Fruit fly (Drosophila melanogaster): Measurements from ENCODE around the gene Mettl14.

The Mettl14 gene

dm6 chr2L:8266670-8267435 lies 41.4 kb upstream of the Mettl14 start (continued):
- TF ChIP-seq unpg (GFP tag; optimal IDR thresholded peaks at IDR 0.05) (no peak), CG1603 (tag; optimal IDR thresholded peaks at IDR 0.05) (no peak), CG17328 (GFP tag; IDR thresholded peaks at IDR 0.05) (no peak), CG8281 (tag; optimal IDR thresholded peaks at IDR 0.05) (no peak), NC2β (GFP tag; optimal IDR thresholded peaks at IDR 0.05) (no peak), grn (GFP tag; optimal IDR thresholded peaks at IDR 0.05) (no peak), CG2199 (GFP tag; IDR thresholded peaks at IDR 0.05) (peak; percentile 7; the same call in 1 of the 3 replicates), dysf (GFP tag; IDR thresholded peaks at IDR 0.05) (no peak), Kr (GFP tag; optimal IDR thresholded peaks at IDR 0.05) (no peak), nom (GFP tag; optimal IDR thresholded peaks at IDR 0.05) (peak; percentile 6), cg (GFP tag; optimal IDR thresholded peaks at IDR 0.05) (peak; percentile 84), psq (GFP tag; optimal IDR thresholded peaks at IDR 0.05) (peak; percentile 24), scrt (GFP tag; optimal IDR thresholded peaks at IDR 0.05) (peak; percentile 79), CG18262 (tag; optimal IDR thresholded peaks at IDR 0.05) (no peak), dpn (GFP tag; optimal IDR thresholded peaks at IDR 0.05) (no peak), Bteb2 (GFP tag; optimal IDR thresholded peaks at IDR 0.05) (no peak), CG9215 (GFP tag; IDR thresholded peaks at IDR 0.05) (no peak), Aef1 (GFP tag; IDR thresholded peaks at IDR 0.05) (no peak), CG7928 (GFP tag; optimal IDR thresholded peaks at IDR 0.05) (no peak), CG10321 (GFP tag; IDR thresholded peaks at IDR 0.05) (peak; percentile 63), vvl (GFP tag; IDR thresholded peaks at IDR 0.05) (peak; percentile 80; the same call in 1 of the 2 replicates), sr (GFP tag; IDR thresholded peaks at IDR 0.05) (no peak), CG15011 (GFP tag; optimal IDR thresholded peaks at IDR 0.05) (no peak), crc (GFP tag; optimal IDR thresholded peaks at IDR 0.05) (no peak), Elba2 (GFP tag; optimal IDR thresholded peaks at IDR 0.05) (no peak), CG17385 (GFP tag; optimal IDR thresholded peaks at IDR 0.05) (peak; percentile 93), Atf6 (GFP tag; IDR thresholded peaks at IDR 0.05) (no peak), B-H2 (GFP tag; optimal IDR thresholded peaks at IDR 0.05) (no peak), CG30403 (GFP tag; optimal IDR thresholded peaks at IDR 0.05) (no peak), CG15601 (tag; optimal IDR thresholded peaks at IDR 0.05) (no peak), CG12236 (GFP tag; optimal IDR thresholded peaks at IDR 0.05) (no peak), cato (GFP tag; optimal IDR thresholded peaks at IDR 0.05; ENCODE audit: borderline replicate concordance) (no peak), kah (GFP tag; optimal IDR thresholded peaks at IDR 0.05) (peak; percentile 12), CG2129 (GFP tag; IDR thresholded peaks at IDR 0.05; ENCODE audit: partially characterized antibody) (no peak), Fer1 (GFP tag; optimal IDR thresholded peaks at IDR 0.05) (no peak), Mes4 (GFP tag; optimal IDR thresholded peaks at IDR 0.05) (no peak), Gug (GFP tag; IDR thresholded peaks at IDR 0.05) (no peak)

dm6 chr2L:8268679-8269078 lies 39.5 kb upstream of the Mettl14 start:
- TF ChIP-seq CG16863 (GFP tag; optimal IDR thresholded peaks at IDR 0.05) (no peak), vvl (GFP tag; IDR thresholded peaks at IDR 0.05) (peak; percentile 62; the same call in 1 of the 2 replicates), CG13894 (tag; optimal IDR thresholded peaks at IDR 0.05) (no peak), Awh (GFP tag; IDR thresholded peaks at IDR 0.05) (peak; percentile 76), abd-A (tag; optimal IDR thresholded peaks at IDR 0.05) (peak; percentile 50), CG12769 (tag; optimal IDR thresholded peaks at IDR 0.05) (peak; percentile 22), Vsx1 (GFP tag; optimal IDR thresholded peaks at IDR 0.05) (peak; percentile 22), lmd (GFP tag; IDR thresholded peaks at IDR 0.05) (no peak)
